Fruit fly (Drosophila melanogaster) whole organism, embryonic: ENCODE measurements around the gene CG42718.

Experiments used
- Atf3 ChIP-seq: fragments of 200-800 bp; sonication (Bioruptor generic); optimal IDR thresholded peaks from 3 replicates; lab custom pipeline; 2016; ENCODE audit warnings: missing biosample characterization, missing genetic modification characterization
- Bteb2 ChIP-seq: fragments of 200-800 bp; sonication (Bioruptor generic); optimal IDR thresholded peaks from 2 replicates; lab custom pipeline; 2016; ENCODE audit warnings: missing biosample characterization, missing genetic modification characterization
- CG10147 ChIP-seq: fragments of 200-800 bp; sonication (Bioruptor generic); optimal IDR thresholded peaks from 2 replicates; lab custom pipeline; 2019; ENCODE audit warnings: missing biosample characterization, mild to moderate bottlenecking, missing genetic modification characterization, moderate library complexity
- CG12744 ChIP-seq: fragments of 200-800 bp; sonication (Bioruptor generic); optimal IDR thresholded peaks from 2 replicates; lab custom pipeline; 2016; ENCODE audit warnings: missing biosample characterization, missing genetic modification characterization
- CG13296 ChIP-seq: fragments of 200-800 bp; sonication (Bioruptor generic); optimal IDR thresholded peaks from 3 replicates; lab custom pipeline; 2018; ENCODE audit warnings: missing biosample characterization, mild to moderate bottlenecking, missing genetic modification characterization
- CG13424 ChIP-seq: fragments of 200-800 bp; sonication (Bioruptor generic); optimal IDR thresholded peaks from 2 replicates; lab custom pipeline; 2019; ENCODE audit warnings: missing biosample characterization, mild to moderate bottlenecking, missing genetic modification characterization, moderate library complexity
- CG1529 ChIP-seq: fragments of 200-800 bp; sonication (Bioruptor generic); optimal IDR thresholded peaks from 3 replicates; lab custom pipeline; 2018; ENCODE audit warnings: missing biosample characterization, missing genetic modification characterization
- CG15514 ChIP-seq: fragments of 200-800 bp; sonication (Bioruptor generic); optimal IDR thresholded peaks from 3 replicates; lab custom pipeline; 2017; ENCODE audit warnings: missing biosample characterization, missing genetic modification characterization, mild to moderate bottlenecking, moderate library complexity, missing genetic modification reagents
- CG1602 ChIP-seq: fragments of 200-800 bp; sonication (Bioruptor generic); optimal IDR thresholded peaks from 3 replicates; lab custom pipeline; 2016; ENCODE audit warnings: missing biosample characterization, missing genetic modification characterization
- CG17186 ChIP-seq: fragments of 200-800 bp; sonication (Bioruptor generic); optimal IDR thresholded peaks from 3 replicates; lab custom pipeline; 2017; ENCODE audit warnings: missing biosample characterization, missing genetic modification reagents, missing genetic modification characterization
- CG18619 ChIP-seq: fragments of 200-800 bp; sonication (Bioruptor generic); optimal IDR thresholded peaks from 3 replicates; lab custom pipeline; 2017; ENCODE audit warnings: missing biosample characterization, mild to moderate bottlenecking, missing genetic modification characterization
- CG2678 ChIP-seq: fragments of 200-800 bp; sonication (Bioruptor generic); optimal IDR thresholded peaks from 3 replicates; lab custom pipeline; 2019; ENCODE audit warnings: missing biosample characterization, mild to moderate bottlenecking, missing genetic modification characterization, moderate library complexity
- CG2889 ChIP-seq: fragments of 200-800 bp; sonication (Bioruptor generic); IDR thresholded peaks from 3 replicates; pipeline ENCODE4 v1.3.6; 2022; ENCODE audit warnings: missing biosample characterization, missing genetic modification characterization
- CG30403 ChIP-seq: fragments of 200-800 bp; sonication (Bioruptor generic); optimal IDR thresholded peaks from 3 replicates; lab custom pipeline; 2016; ENCODE audit warnings: missing biosample characterization, missing genetic modification characterization
- CG42726 ChIP-seq: fragments of 200-800 bp; sonication (Bioruptor generic); IDR thresholded peaks from 2 replicates; pipeline ENCODE4 v1.3.6; 2022; ENCODE audit warnings: missing biosample characterization, missing genetic modification characterization; ENCODE audit not compliant: partially characterized antibody
- CG43689 ChIP-seq: fragments of 200-800 bp; sonication (Bioruptor generic); IDR thresholded peaks from 2 replicates; pipeline ENCODE4 v1.3.6; 2022; ENCODE audit warnings: missing biosample characterization, missing genetic modification characterization
- CG4617 ChIP-seq: fragments of 200-800 bp; sonication (Bioruptor generic); optimal IDR thresholded peaks from 3 replicates; lab custom pipeline; 2016; ENCODE audit warnings: missing biosample characterization, missing genetic modification characterization, borderline replicate concordance
- CG5180 ChIP-seq: fragments of 200-800 bp; sonication (Bioruptor generic); optimal IDR thresholded peaks from 3 replicates; lab custom pipeline; 2017; ENCODE audit warnings: missing biosample characterization, missing genetic modification characterization, mild to moderate bottlenecking, moderate library complexity, missing genetic modification reagents
- CG7556 ChIP-seq: fragments of 200-800 bp; sonication (Bioruptor generic); optimal IDR thresholded peaks from 2 replicates; lab custom pipeline; 2017; ENCODE audit warnings: missing biosample characterization, mild to moderate bottlenecking, missing genetic modification characterization
- CG7839 ChIP-seq: fragments of 200-800 bp; sonication (Bioruptor generic); optimal IDR thresholded peaks from 3 replicates; lab custom pipeline; 2018; ENCODE audit warnings: missing biosample characterization, mild to moderate bottlenecking, missing genetic modification characterization, moderate library complexity
- CG9437 ChIP-seq: fragments of 200-800 bp; sonication (Bioruptor generic); optimal IDR thresholded peaks from 2 replicates; lab custom pipeline; 2018; ENCODE audit warnings: missing biosample characterization, mild to moderate bottlenecking, missing genetic modification characterization
- Chrac-16 ChIP-seq: fragments of 200-800 bp; sonication (Bioruptor generic); optimal IDR thresholded peaks from 3 replicates; lab custom pipeline; 2016; ENCODE audit warnings: missing biosample characterization, missing genetic modification characterization
- CrebB ChIP-seq: fragments of 200-800 bp; sonication (Bioruptor generic); optimal IDR thresholded peaks from 3 replicates; lab custom pipeline; 2018; ENCODE audit warnings: missing biosample characterization, mild to moderate bottlenecking, missing genetic modification characterization
- Dek ChIP-seq: fragments of 200-800 bp; sonication (Bioruptor generic); optimal IDR thresholded peaks from 3 replicates; lab custom pipeline; 2019; ENCODE audit warnings: missing biosample characterization, mild to moderate bottlenecking, missing genetic modification characterization, moderate library complexity
- Fer3 ChIP-seq: fragments of 200-800 bp; sonication (Bioruptor generic); optimal IDR thresholded peaks from 2 replicates; lab custom pipeline; 2018; ENCODE audit warnings: missing biosample characterization, mild to moderate bottlenecking, missing genetic modification characterization, moderate library complexity
- HmgZ ChIP-seq: fragments of 200-800 bp; sonication (Bioruptor generic); optimal IDR thresholded peaks from 2 replicates; lab custom pipeline; 2018; ENCODE audit warnings: missing biosample characterization, mild to moderate bottlenecking, missing genetic modification characterization
- Hmr ChIP-seq: fragments of 200-800 bp; sonication (Bioruptor generic); optimal IDR thresholded peaks from 3 replicates; lab custom pipeline; 2017; ENCODE audit warnings: mild to moderate bottlenecking, missing biosample characterization, missing genetic modification reagents, missing genetic modification characterization
- Max ChIP-seq: fragments of 200-800 bp; sonication (Bioruptor generic); optimal IDR thresholded peaks from 2 replicates; lab custom pipeline; 2016; ENCODE audit warnings: missing biosample characterization, mild to moderate bottlenecking, missing genetic modification characterization
- Mrtf ChIP-seq: fragments of 200-800 bp; sonication (Bioruptor generic); IDR thresholded peaks from 3 replicates; pipeline ENCODE4 v1.3.6; 2022; ENCODE audit warnings: missing biosample characterization, missing genetic modification characterization
- Nf-YA ChIP-seq: fragments of 200-800 bp; sonication (Bioruptor generic); IDR thresholded peaks from 2 replicates; pipeline ENCODE4 v1.3.6; 2022; ENCODE audit warnings: missing biosample characterization, missing genetic modification characterization
- Oaz ChIP-seq: fragments of 200-800 bp; sonication (Bioruptor generic); IDR thresholded peaks from 2 replicates; pipeline ENCODE4 v1.3.6; 2022; ENCODE audit warnings: missing biosample characterization, missing genetic modification characterization
- Six4 ChIP-seq: fragments of 200-800 bp; sonication (Bioruptor generic); optimal IDR thresholded peaks from 2 replicates; lab custom pipeline; 2016; ENCODE audit warnings: missing biosample characterization, missing genetic modification characterization
- Stat92E ChIP-seq, 3 experiments: fragments of >200 bp in 2 of 3; fragments of 200-800 bp in 1 of 3; sonication (Bioruptor generic) in 1 of 3; optimal IDR thresholded peaks; 2 replicates each; lab custom pipeline; 2017 to 2019; ENCODE audit warnings: missing biosample characterization in 3 of 3, missing genetic modification characterization in 3 of 3, mild to moderate bottlenecking in 1 of 3, moderate library complexity in 1 of 3
- ap ChIP-seq: fragments of 200-800 bp; sonication (Bioruptor generic); IDR thresholded peaks from 2 replicates; pipeline ENCODE4 v1.3.6; 2022; ENCODE audit warnings: missing biosample characterization, missing genetic modification characterization
- ara ChIP-seq: fragments of 200-800 bp; sonication (Bioruptor generic); IDR thresholded peaks from 2 replicates; pipeline ENCODE4 v1.3.6; 2022; ENCODE audit warnings: missing biosample characterization, missing genetic modification characterization
- caup ChIP-seq: fragments of 200-800 bp; sonication (Bioruptor generic); optimal IDR thresholded peaks from 3 replicates; lab custom pipeline; 2017; ENCODE audit warnings: missing biosample characterization, mild to moderate bottlenecking, missing genetic modification characterization, moderate library complexity; ENCODE audit not compliant: severe bottlenecking
- fd64A ChIP-seq: fragments of 200-800 bp; sonication (Bioruptor generic); optimal IDR thresholded peaks from 3 replicates; lab custom pipeline; 2018; ENCODE audit warnings: missing biosample characterization, mild to moderate bottlenecking, missing genetic modification characterization
- fu2 ChIP-seq: fragments of 200-800 bp; sonication (Bioruptor generic); optimal IDR thresholded peaks from 2 replicates; lab custom pipeline; 2016; ENCODE audit warnings: missing biosample characterization, missing genetic modification characterization
- gsb ChIP-seq: fragments of 200-800 bp; sonication (Bioruptor generic); IDR thresholded peaks from 2 replicates; pipeline ENCODE4 v1.3.6; 2022; ENCODE audit warnings: missing biosample characterization, missing genetic modification characterization
- ham ChIP-seq: fragments of 200-800 bp; sonication (Bioruptor generic); IDR thresholded peaks from 2 replicates; pipeline ENCODE4 v1.3.6; 2022; ENCODE audit warnings: missing biosample characterization, missing genetic modification characterization
- her ChIP-seq: fragments of 200-800 bp; sonication (Bioruptor generic); optimal IDR thresholded peaks from 2 replicates; lab custom pipeline; 2016; ENCODE audit warnings: missing biosample characterization, missing genetic modification characterization
- kah ChIP-seq: fragments of 200-800 bp; sonication (Bioruptor generic); optimal IDR thresholded peaks from 2 replicates; lab custom pipeline; 2018; ENCODE audit warnings: missing biosample characterization, mild to moderate bottlenecking, missing genetic modification characterization
- lov ChIP-seq, 2 experiments: fragments of 200-800 bp in 1 of 2; fragments of >200 bp in 1 of 2; sonication (Bioruptor generic) in 1 of 2; IDR thresholded peaks in 1 of 2; optimal IDR thresholded peaks in 1 of 2; 2 replicates in 1 of 2; 3 replicates in 1 of 2; pipeline versions ENCODE4 v1.3.6 to Lab custom; 2017 to 2022; ENCODE audit warnings: missing biosample characterization in 1 of 2, missing genetic modification characterization in 1 of 2
- nmo ChIP-seq: fragments of 200-800 bp; sonication (Bioruptor generic); optimal IDR thresholded peaks from 2 replicates; lab custom pipeline; 2018; ENCODE audit warnings: missing biosample characterization, mild to moderate bottlenecking, missing genetic modification characterization, moderate library complexity
- odd ChIP-seq: fragments of 200-800 bp; sonication (Bioruptor generic); optimal IDR thresholded peaks from 2 replicates; lab custom pipeline; 2017; ENCODE audit warnings: missing biosample characterization, mild to moderate bottlenecking, missing genetic modification characterization
- pho ChIP-seq: fragments of 200-800 bp; sonication (Bioruptor generic); optimal IDR thresholded peaks from 2 replicates; lab custom pipeline; 2016; ENCODE audit warnings: missing biosample characterization, missing genetic modification characterization
- repo ChIP-seq: fragments of 200-800 bp; sonication (Bioruptor generic); optimal IDR thresholded peaks from 2 replicates; lab custom pipeline; 2016; ENCODE audit warnings: missing biosample characterization, missing genetic modification characterization
- sug ChIP-seq: fragments of 200-800 bp; optimal IDR thresholded peaks from 2 replicates; lab custom pipeline; 2019; ENCODE audit warnings: missing biosample characterization, mild to moderate bottlenecking, missing genetic modification characterization, moderate library complexity

Gene CG42718

dm6 chr3L:16328207-16328891, 7.3 kb upstream of the CG42718 start, which contains the start of gene CG13058 (continued):
- TF ChIP-seq ham = no peak
- TF ChIP-seq CG4617 (GFP tag; lab: Kevin White, UChicago) = no peak
- TF ChIP-seq Chrac-16 (GFP tag; lab: Kevin White, UChicago) = peak; percentile 40
- peak; percentile 59 for TF ChIP-seq Fer3 (tag; lab: Kevin White, UChicago)
- TF ChIP-seq Max (GFP tag; lab: Kevin White, UChicago) = peak; percentile 18
- no peak for TF ChIP-seq CG1529 (GFP tag; lab: Kevin White, UChicago)
- TF ChIP-seq ara (GFP tag; lab: Robert Waterston, UW) = no peak
- TF ChIP-seq CG10147 (GFP tag; lab: Kevin White, UChicago) = peak; percentile 60
- TF ChIP-seq fd64A = no peak
- no peak for TF ChIP-seq Stat92E (GFP tag; optimal IDR thresholded peaks at IDR 0.05; lab: Kevin White, UChicago)
- peak; percentile 30 for TF ChIP-seq nmo (GFP tag; lab: Kevin White, UChicago)
- no peak for TF ChIP-seq CG12744 (GFP tag; lab: Kevin White, UChicago)
- TF ChIP-seq CG30403 (GFP tag; lab: Kevin White, UChicago) = peak; percentile 61
- TF ChIP-seq CG9437 (GFP tag; lab: Kevin White, UChicago) = peak; percentile 50
- no peak for TF ChIP-seq repo (GFP tag; lab: Kevin White, UChicago)
- peak; percentile 52; the same call in 1 of the 2 replicates for TF ChIP-seq gsb (GFP tag; lab: Robert Waterston, UW)
- peak; percentile 53 for TF ChIP-seq pho (GFP tag; lab: Kevin White, UChicago)
- TF ChIP-seq fu2 (GFP tag; lab: Kevin White, UChicago) = peak; percentile 47
- TF ChIP-seq CG43689 (GFP tag; lab: Robert Waterston, UW) = peak; percentile 52; the same call in 1 of the 2 replicates
- peak; percentile 54 for TF ChIP-seq Nf-YA (GFP tag; lab: Robert Waterston, UW)
- peak; percentile 78 for TF ChIP-seq CG2678 (tag; lab: Kevin White, UChicago)
- TF ChIP-seq CG13424 (tag; lab: Kevin White, UChicago) = peak; percentile 84
- no peak for TF ChIP-seq CG42726 (GFP tag; lab: Robert Waterston, UW)
- peak; percentile 51 for TF ChIP-seq CG15514 (GFP tag; lab: Kevin White, UChicago)
- TF ChIP-seq CG5180 (GFP tag; lab: Kevin White, UChicago) = peak; percentile 57
- peak; percentile 2 for TF ChIP-seq her (GFP tag; lab: Kevin White, UChicago)
- peak; percentile 59 for TF ChIP-seq ap (GFP tag; lab: Robert Waterston, UW)
- TF ChIP-seq CG1602 (GFP tag; lab: Kevin White, UChicago) = peak; percentile 41
- TF ChIP-seq Mrtf (GFP tag; lab: Robert Waterston, UW) = no peak
- peak; percentile 72 for TF ChIP-seq CG13296 (GFP tag; lab: Kevin White, UChicago)
- TF ChIP-seq caup (GFP tag; lab: Kevin White, UChicago) = peak; percentile 62
- TF ChIP-seq CG17186 = no peak
- 0 out of 3 replicates have a peak, but pooled peaks have one; percentile 34 for TF ChIP-seq CG2889 (GFP tag; lab: Robert Waterston, UW)
- peak; percentile 31 for TF ChIP-seq CrebB (tag; lab: Kevin White, UChicago)
- TF ChIP-seq CG7839 (tag; lab: Kevin White, UChicago) = peak; percentile 71
- peak; percentile 61 for TF ChIP-seq CG18619 (GFP tag; lab: Kevin White, UChicago)
- peak; percentile 19 for TF ChIP-seq kah (GFP tag; lab: Kevin White, UChicago)
- peak; percentile 65 for TF ChIP-seq HmgZ (tag; lab: Kevin White, UChicago)
- TF ChIP-seq Hmr = peak; percentile 61
- TF ChIP-seq Bteb2 (GFP tag; lab: Kevin White, UChicago) = peak; percentile 42
- peak; percentile 60 for TF ChIP-seq Dek
- TF ChIP-seq sug (tag; lab: Kevin White, UChicago) = no peak
- peak; percentile 64 for TF ChIP-seq odd (GFP tag; lab: Kevin White, UChicago)
- peak; percentile 44 for TF ChIP-seq Atf3 (GFP tag; lab: Kevin White, UChicago)
- no peak for TF ChIP-seq Six4
- TF ChIP-seq CG7556 (GFP tag; lab: Kevin White, UChicago) = peak; percentile 69
- peak; percentile 66 for TF ChIP-seq Oaz (GFP tag; lab: Robert Waterston, UW)
- no peak for TF ChIP-seq lov (optimal IDR thresholded peaks at IDR 0.05; lab: Kevin White, UChicago)
- TF ChIP-seq lov (GFP tag; IDR thresholded peaks at IDR 0.05; lab: Robert Waterston, UW) = no peak
